Fruit fly (Drosophila melanogaster) S2 (cell line): Measurements from ENCODE around the gene Myc.

Source experiments
- CG8478 ChIP-seq: fragments of >200 bp; optimal IDR thresholded peaks from 2 replicates; lab custom pipeline; 2018
- CTCF ChIP-seq, 2 experiments: fragments of >200 bp; optimal IDR thresholded peaks; 2 replicates each; lab custom pipeline; 2018

Gene Myc

DNA sequence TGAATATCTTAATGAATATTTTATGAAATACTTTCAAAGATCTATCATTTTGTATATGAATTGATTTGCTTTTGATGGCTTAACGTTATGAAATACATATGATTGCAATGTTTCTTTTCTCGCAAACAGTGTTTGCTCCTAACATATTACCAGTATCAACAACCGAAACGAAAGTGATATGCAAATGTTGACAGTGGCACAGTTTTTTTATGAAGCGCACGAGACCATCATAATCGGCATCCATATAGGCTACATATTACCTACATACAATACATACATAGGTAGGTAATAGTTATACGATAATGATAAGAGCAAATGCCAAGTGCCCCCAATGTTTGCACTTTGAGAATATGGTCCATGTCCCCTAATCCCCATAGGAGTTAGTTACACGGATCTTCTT is 14.1 kb upstream of the Myc start:
- TF ChIP-seq CG8478 (lab: Kevin White, UChicago) (no peak), CTCF (optimal IDR thresholded peaks at IDR 0.05; lab: Kevin White, UChicago) (no peak)

- TF ChIP-seq CTCF (optimal IDR thresholded peaks at IDR 0.05; lab: Kevin White, UChicago) = no peak
- TF ChIP-seq CG8478 (lab: Kevin White, UChicago) = no peak
Measured at dm6 chrX:3360437-3361075, 12.4 kb upstream of the Myc start.

- TF ChIP-seq CG8478 (lab: Kevin White, UChicago) (no peak), CTCF (optimal IDR thresholded peaks at IDR 0.05; lab: Kevin White, UChicago) (no peak)
Measured at dm6 chrX:3361675-3362074, 11.3 kb upstream of the Myc start.

- TF ChIP-seq CG8478 (lab: Kevin White, UChicago) (no peak), CTCF (optimal IDR thresholded peaks at IDR 0.05; lab: Kevin White, UChicago) (no peak)
Measured at dm6 chrX:3362436-3362835, 10.5 kb upstream of the Myc start.

dm6 chrX:3363676-3364075 is 9.3 kb upstream of the Myc start:
- TF ChIP-seq CTCF (optimal IDR thresholded peaks at IDR 0.05; lab: Kevin White, UChicago) (no peak), CG8478 (lab: Kevin White, UChicago) (no peak)

dm6 chrX:3365586-3365985 is 7.4 kb upstream of the Myc start:
- TF ChIP-seq CG8478 (lab: Kevin White, UChicago) (no peak), CTCF (optimal IDR thresholded peaks at IDR 0.05; lab: Kevin White, UChicago) (no peak)

dm6 chrX:3366884-3367669 is 5.9 kb upstream of the Myc start:
- TF ChIP-seq CG8478 (lab: Kevin White, UChicago) (no peak), CTCF (optimal IDR thresholded peaks at IDR 0.05; lab: Kevin White, UChicago) (no peak)

DNA sequence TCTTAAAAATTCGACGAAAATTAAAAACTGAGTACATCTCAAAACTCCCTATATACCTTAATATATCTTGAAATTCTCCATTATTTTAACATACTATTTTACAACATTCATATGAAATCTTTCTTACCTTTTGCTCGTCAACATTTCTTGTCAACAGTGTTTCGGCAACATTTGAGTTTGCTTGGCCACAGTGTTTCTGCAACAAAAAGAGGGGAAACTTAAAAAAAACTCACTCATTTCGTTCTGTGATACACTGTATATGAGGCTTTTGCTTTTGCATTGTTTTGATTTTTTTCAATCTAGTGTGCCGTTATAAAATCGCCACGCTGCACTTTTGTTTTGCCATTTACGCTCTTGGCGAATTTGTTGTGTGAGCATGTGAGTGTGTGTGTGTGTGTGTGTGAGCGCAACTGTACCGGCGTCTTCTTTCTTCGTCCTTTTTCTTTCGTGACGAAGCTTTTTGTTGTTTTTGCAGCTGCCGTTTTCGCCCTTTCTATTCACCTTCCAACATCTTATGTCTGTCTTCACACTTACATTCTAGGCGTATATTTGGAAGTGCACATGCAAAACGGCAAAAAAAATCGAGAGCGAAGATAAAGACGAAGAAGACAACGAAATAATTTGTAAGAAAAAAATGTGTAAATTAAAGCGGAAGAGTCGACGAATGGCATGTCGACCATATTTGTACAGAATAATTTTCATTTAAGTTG is 3.5 kb upstream of the Myc start:
- TF ChIP-seq CTCF (optimal IDR thresholded peaks at IDR 0.05; lab: Kevin White, UChicago) (no peak), CG8478 (lab: Kevin White, UChicago) (no peak)

dm6 chrX:3370455-3370854 is 2.5 kb upstream of the Myc start:
- no peak for TF ChIP-seq CTCF (optimal IDR thresholded peaks at IDR 0.05; lab: Kevin White, UChicago)
- no peak for TF ChIP-seq CG8478 (lab: Kevin White, UChicago)

dm6 chrX:3371267-3371824 is 1.6 kb upstream of the Myc start:
- TF ChIP-seq CG8478 (lab: Kevin White, UChicago) (no peak), CTCF (optimal IDR thresholded peaks at IDR 0.05; lab: Kevin White, UChicago) (no peak)

dm6 chrX:3373656-3374055 is 697 bp downstream of the Myc start:
- no peak for TF ChIP-seq CG8478 (lab: Kevin White, UChicago)
- TF ChIP-seq CTCF (optimal IDR thresholded peaks at IDR 0.05; lab: Kevin White, UChicago) = no peak

dm6 chrX:3374269-3374668 is 1.3 kb downstream of the Myc start:
- TF ChIP-seq CG8478 (lab: Kevin White, UChicago) = no peak
- no peak for TF ChIP-seq CTCF (optimal IDR thresholded peaks at IDR 0.05; lab: Kevin White, UChicago)

DNA sequence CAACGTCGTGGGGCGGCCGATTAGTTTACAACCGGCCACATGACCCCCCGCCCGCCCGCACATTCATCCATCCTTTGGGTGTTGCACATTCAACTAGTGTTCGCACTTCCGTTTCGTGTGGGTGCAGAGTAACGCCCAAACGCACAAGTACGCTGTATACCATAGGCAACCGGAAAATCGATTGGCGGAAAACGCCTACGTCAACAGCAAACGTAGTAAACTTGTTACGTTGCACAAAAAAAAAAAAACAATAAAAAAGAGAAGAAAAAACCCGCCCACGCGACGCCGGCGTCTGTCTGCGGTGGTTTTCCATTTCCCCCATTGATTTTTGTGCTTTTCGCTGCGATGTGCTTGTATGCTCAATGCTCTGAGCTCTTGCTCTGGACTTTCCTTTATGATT is 3.5 kb downstream of the Myc start:
- TF ChIP-seq CTCF (optimal IDR thresholded peaks at IDR 0.05; lab: Kevin White, UChicago) (no peak), CG8478 (lab: Kevin White, UChicago) (no peak)

- no peak for TF ChIP-seq CTCF (optimal IDR thresholded peaks at IDR 0.05; lab: Kevin White, UChicago)
- no peak for TF ChIP-seq CG8478 (lab: Kevin White, UChicago)
Measured at dm6 chrX:3377306-3377932, 4.5 kb downstream of the Myc start.
